Worm (Caenorhabditis elegans) whole organism, early embryonic: ENCODE measurements around the gene hst-3.2.

Experiments used
- B0310.2 ChIP-seq: sonication (generic microtip); optimal IDR thresholded peaks from 2 replicates; lab custom pipeline; 2016; ENCODE audit warnings: mild to moderate bottlenecking, missing genetic modification characterization, missing compliant biosample characterization
- F13C5.2 ChIP-seq: sonication (generic microtip); optimal IDR thresholded peaks from 2 replicates; lab custom pipeline; 2017; ENCODE audit warnings: mild to moderate bottlenecking, missing genetic modification characterization, inconsistent platforms, missing compliant biosample characterization
- aly-1 ChIP-seq: sonication (generic microtip); optimal IDR thresholded peaks from 2 replicates; lab custom pipeline; 2016; ENCODE audit warnings: missing genetic modification characterization, missing compliant biosample characterization
- ama-1 ChIP-seq: fragments of 150-350 bp; optimal IDR thresholded peaks from 2 replicates; lab custom pipeline; 2014
- ceh-13 ChIP-seq: fragments of 200-800 bp; sonication (Bioruptor generic); optimal IDR thresholded peaks from 2 replicates; lab custom pipeline; 2018; ENCODE audit warnings: mild to moderate bottlenecking, missing genetic modification characterization, missing compliant biosample characterization
- ceh-36 ChIP-seq: sonication (generic microtip); optimal IDR thresholded peaks from 2 replicates; lab custom pipeline; 2016; ENCODE audit warnings: missing genetic modification characterization, inconsistent platforms, missing compliant biosample characterization
- ets-7 ChIP-seq: sonication (generic microtip); optimal IDR thresholded peaks from 2 replicates; lab custom pipeline; 2016; ENCODE audit warnings: missing genotype, missing genetic modification characterization, missing compliant biosample characterization
- flt-1 ChIP-seq: fragments of 200-800 bp; sonication (Bioruptor generic); IDR thresholded peaks from 2 replicates; pipeline ENCODE4 v1.3.6; 2022; ENCODE audit warnings: missing genetic modification characterization, missing compliant biosample characterization
- hmbx-1 ChIP-seq: sonication (generic microtip); optimal IDR thresholded peaks from 2 replicates; lab custom pipeline; 2016; ENCODE audit warnings: mild to moderate bottlenecking, missing genetic modification characterization, missing compliant biosample characterization
- hmg-4 ChIP-seq: fragments of 200-800 bp; sonication (Bioruptor generic); optimal IDR thresholded peaks from 2 replicates; lab custom pipeline; 2018; ENCODE audit warnings: mild to moderate bottlenecking, missing genetic modification characterization, missing compliant biosample characterization
- hnd-1 ChIP-seq: sonication (generic microtip); optimal IDR thresholded peaks from 2 replicates; lab custom pipeline; 2016; ENCODE audit warnings: missing genetic modification characterization, missing compliant biosample characterization
- pes-1 ChIP-seq: fragments of 200-800 bp; sonication (Bioruptor generic); IDR thresholded peaks from 2 replicates; pipeline ENCODE4 v1.3.6; 2022; ENCODE audit warnings: missing genetic modification reagents, missing genetic modification characterization, missing compliant biosample characterization
- scrt-1 ChIP-seq: fragments of 200-800 bp; sonication (Bioruptor generic); IDR thresholded peaks from 2 replicates; pipeline ENCODE4 v1.3.6; 2022; ENCODE audit warnings: missing genetic modification characterization, missing compliant biosample characterization
- sea-1 ChIP-seq: fragments of 200-800 bp; sonication (Bioruptor generic); conservative IDR thresholded peaks from 2 replicates; pipeline ENCODE4 v1.3.6; 2022; ENCODE audit warnings: missing genetic modification characterization, missing compliant biosample characterization
- tbx-11 ChIP-seq: fragments of 200-800 bp; sonication (Bioruptor generic); IDR thresholded peaks from 2 replicates; pipeline ENCODE4 v1.3.6; 2022; ENCODE audit warnings: missing genetic modification characterization, missing compliant biosample characterization
- tbx-37 ChIP-seq: fragments of 200-800 bp; sonication (Bioruptor generic); conservative IDR thresholded peaks from 2 replicates; pipeline ENCODE4 v1.3.6; 2022; ENCODE audit warnings: missing genetic modification reagents, missing genetic modification characterization, missing compliant biosample characterization
- tra-4 ChIP-seq: sonication (generic microtip); optimal IDR thresholded peaks from 2 replicates; lab custom pipeline; 2017; ENCODE audit warnings: missing genetic modification characterization, missing compliant biosample characterization

The hst-3.2 gene

DNA sequence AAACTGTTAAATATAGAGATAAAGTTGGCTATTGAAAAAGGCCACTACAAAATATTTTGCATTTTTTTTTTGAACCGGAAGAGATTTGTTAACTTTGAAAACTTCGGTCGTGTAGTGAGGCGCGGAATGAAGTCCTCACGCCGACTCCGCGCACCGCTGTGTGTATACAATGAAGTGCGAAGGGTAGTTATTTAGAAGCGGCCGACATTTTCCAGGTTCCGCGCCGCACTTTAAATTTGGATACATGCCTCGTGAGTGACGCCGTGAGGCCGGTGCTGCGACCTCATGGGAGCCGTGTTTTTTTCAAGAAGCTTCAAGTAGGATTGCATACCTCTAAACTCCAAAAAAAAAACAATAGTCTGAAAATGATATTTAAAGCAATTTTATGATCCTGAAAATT, 31.9 kb downstream of the hst-3.2 start:
- no peak for TF ChIP-seq F13C5.2 (tag; lab: Kevin White, UChicago)
- TF ChIP-seq tra-4 (tag; lab: Kevin White, UChicago), result no peak
- no peak for TF ChIP-seq sea-1 (GFP tag; lab: Robert Waterston, UW)
- TF ChIP-seq flt-1 (GFP tag; lab: Robert Waterston, UW), result no peak
- TF ChIP-seq hmbx-1 (tag; lab: Kevin White, UChicago), result no peak
- TF ChIP-seq ets-7 (tag; lab: Kevin White, UChicago), result no peak
- no peak for TF ChIP-seq hnd-1 (tag; lab: Kevin White, UChicago)
- no peak for TF ChIP-seq aly-1 (tag; lab: Kevin White, UChicago)
- no peak for TF ChIP-seq scrt-1 (GFP tag; lab: Robert Waterston, UW)
- TF ChIP-seq ceh-36 (tag; lab: Kevin White, UChicago), result no peak
- no peak for TF ChIP-seq ama-1 (lab: Kevin White, UChicago)
- TF ChIP-seq ceh-13 (GFP tag; lab: Kevin White, UChicago), result no peak
- no peak for TF ChIP-seq hmg-4 (GFP tag; lab: Kevin White, UChicago)

DNA sequence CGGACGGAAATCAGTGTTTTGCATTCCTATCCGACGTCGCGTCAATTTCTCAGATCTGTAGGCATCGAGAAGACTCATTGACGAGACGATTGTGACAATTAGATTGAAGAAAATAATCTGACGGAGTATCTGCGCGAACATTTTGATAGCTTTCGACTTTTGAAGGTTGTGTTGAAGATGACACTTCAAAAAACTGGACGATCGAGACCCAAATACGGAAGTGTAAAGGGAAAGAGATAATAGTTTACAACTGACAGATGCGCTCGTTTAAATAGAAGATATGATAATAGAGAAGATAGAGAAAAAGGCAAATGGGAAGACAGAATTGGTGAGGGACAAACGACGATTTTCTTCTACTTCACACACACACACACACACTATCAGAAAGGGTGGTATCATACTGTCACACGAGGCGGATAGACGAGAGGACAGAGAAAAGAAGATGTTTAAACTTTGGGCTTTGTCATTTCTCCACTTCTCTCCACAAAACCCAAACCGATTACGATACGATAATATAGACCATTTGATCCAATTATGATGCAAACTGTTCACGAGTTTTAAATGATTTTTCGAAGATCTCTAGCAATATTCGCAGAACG, 32.5 kb downstream of the hst-3.2 start, which contains the start of gene B0410.3:
TSS of gene B0410.3 (minus strand) at position 351 of the 599 bp plus-strand sequence.
- TF ChIP-seq sea-1 (GFP tag; lab: Robert Waterston, UW) (no peak), hmbx-1 (tag; lab: Kevin White, UChicago) (no peak), B0310.2 (tag; lab: Kevin White, UChicago) (no peak), flt-1 (GFP tag; lab: Robert Waterston, UW) (no peak), pes-1 (GFP tag; lab: Robert Waterston, UW) (no peak), hnd-1 (tag; lab: Kevin White, UChicago) (no peak), scrt-1 (GFP tag; lab: Robert Waterston, UW) (no peak), hmg-4 (GFP tag; lab: Kevin White, UChicago) (no peak), ceh-36 (tag; lab: Kevin White, UChicago) (no peak), tbx-37 (no peak), tbx-11 (no peak), ama-1 (lab: Kevin White, UChicago) (no peak), aly-1 (tag; lab: Kevin White, UChicago) (no peak), ets-7 (tag; lab: Kevin White, UChicago) (no peak)

DNA sequence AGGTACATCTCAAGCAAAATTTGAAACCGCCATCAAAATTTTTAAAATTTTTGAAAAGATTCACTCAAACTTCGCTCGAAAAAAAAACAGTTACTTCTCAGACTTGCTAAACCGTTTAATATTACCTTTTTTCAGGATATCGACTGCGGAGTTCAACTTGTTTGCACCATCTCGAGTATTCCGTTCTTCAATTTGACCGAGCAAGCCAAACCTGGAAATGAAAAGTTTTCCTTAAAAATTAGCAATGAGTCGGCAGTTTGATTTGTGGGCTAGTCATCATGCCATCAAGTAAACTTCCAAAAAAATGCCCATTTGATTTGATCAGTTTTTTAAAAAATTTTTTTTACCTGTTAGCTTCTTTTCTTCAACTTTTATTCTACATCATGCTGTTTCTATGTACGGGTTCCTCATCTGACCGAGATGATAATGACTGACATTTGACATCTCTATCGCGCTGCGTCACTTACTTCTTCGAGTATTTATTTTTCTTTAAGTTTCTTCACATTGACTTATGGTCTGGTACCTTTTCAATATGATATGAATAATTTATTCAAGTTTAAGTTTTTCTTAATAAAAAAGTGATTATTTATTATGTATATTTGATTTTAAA, 33.6 kb downstream of the hst-3.2 start:
- no peak for TF ChIP-seq tra-4 (tag; lab: Kevin White, UChicago)
- TF ChIP-seq ets-7 (tag; lab: Kevin White, UChicago), result no peak
- TF ChIP-seq pes-1 (GFP tag; lab: Robert Waterston, UW), result no peak
- no peak for TF ChIP-seq hmbx-1 (tag; lab: Kevin White, UChicago)
- no peak for TF ChIP-seq scrt-1 (GFP tag; lab: Robert Waterston, UW)
- TF ChIP-seq tbx-37, result no peak
- TF ChIP-seq hmg-4 (GFP tag; lab: Kevin White, UChicago), result no peak
- TF ChIP-seq sea-1 (GFP tag; lab: Robert Waterston, UW), result no peak
- TF ChIP-seq ceh-36 (tag; lab: Kevin White, UChicago), result no peak
- no peak for TF ChIP-seq flt-1 (GFP tag; lab: Robert Waterston, UW)
- no peak for TF ChIP-seq F13C5.2 (tag; lab: Kevin White, UChicago)
- no peak for TF ChIP-seq aly-1 (tag; lab: Kevin White, UChicago)
- no peak for TF ChIP-seq ama-1 (lab: Kevin White, UChicago)
- TF ChIP-seq tbx-11, result no peak
- TF ChIP-seq B0310.2 (tag; lab: Kevin White, UChicago), result no peak

DNA sequence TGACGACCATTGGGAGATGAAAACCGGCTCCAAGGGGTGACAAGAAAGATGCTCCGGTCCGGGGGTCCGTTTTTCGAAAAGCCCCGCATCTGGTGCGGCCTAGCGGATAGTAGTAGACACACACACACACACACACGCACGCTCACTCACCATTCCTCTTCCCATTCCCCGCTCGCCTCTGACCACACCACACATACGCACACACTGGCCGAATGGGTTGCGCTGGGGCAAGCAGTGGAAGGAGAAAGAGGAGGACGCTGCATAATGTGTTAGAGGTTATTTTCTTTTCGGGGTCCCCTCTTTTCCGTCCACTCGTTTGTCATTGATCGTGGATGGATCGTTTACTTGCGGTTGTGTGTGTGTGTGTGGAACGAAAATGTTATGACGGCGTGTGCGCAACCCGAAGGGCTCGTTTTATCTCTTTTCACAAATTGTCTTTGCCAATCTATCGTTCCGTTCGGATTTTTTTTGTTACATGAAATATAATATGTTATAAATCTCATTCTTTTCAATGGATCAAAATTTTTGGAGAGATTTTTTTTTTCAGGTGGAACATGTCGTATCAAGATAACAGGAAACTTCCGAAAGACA, 38.4 kb downstream of the hst-3.2 start, which contains the start of gene vang-1:
TSS of gene vang-1 (plus strand) at position 541 of the 591 bp plus-strand sequence.
- TF ChIP-seq ceh-13 (GFP tag; lab: Kevin White, UChicago) (no peak), ets-7 (tag; lab: Kevin White, UChicago) (no peak), tra-4 (tag; lab: Kevin White, UChicago) (no peak), hnd-1 (tag; lab: Kevin White, UChicago) (peak; percentile 2), scrt-1 (GFP tag; lab: Robert Waterston, UW) (no peak), ama-1 (lab: Kevin White, UChicago) (no peak), hmbx-1 (tag; lab: Kevin White, UChicago) (no peak), tbx-37 (peak; percentile 62), hmg-4 (GFP tag; lab: Kevin White, UChicago) (peak; percentile 98), aly-1 (tag; lab: Kevin White, UChicago) (peak; percentile 11), pes-1 (GFP tag; lab: Robert Waterston, UW) (peak; percentile 64), flt-1 (GFP tag; lab: Robert Waterston, UW) (peak; percentile 42; the same call in 1 of the 2 replicates), F13C5.2 (tag; lab: Kevin White, UChicago) (peak; percentile 82), B0310.2 (tag; lab: Kevin White, UChicago) (no peak), tbx-11 (0 out of 2 replicates have a peak, but pooled peaks have one; percentile 61), sea-1 (GFP tag; lab: Robert Waterston, UW) (peak; percentile 73; the same call in 1 of the 2 replicates), ceh-36 (tag; lab: Kevin White, UChicago) (peak; percentile 30)

DNA sequence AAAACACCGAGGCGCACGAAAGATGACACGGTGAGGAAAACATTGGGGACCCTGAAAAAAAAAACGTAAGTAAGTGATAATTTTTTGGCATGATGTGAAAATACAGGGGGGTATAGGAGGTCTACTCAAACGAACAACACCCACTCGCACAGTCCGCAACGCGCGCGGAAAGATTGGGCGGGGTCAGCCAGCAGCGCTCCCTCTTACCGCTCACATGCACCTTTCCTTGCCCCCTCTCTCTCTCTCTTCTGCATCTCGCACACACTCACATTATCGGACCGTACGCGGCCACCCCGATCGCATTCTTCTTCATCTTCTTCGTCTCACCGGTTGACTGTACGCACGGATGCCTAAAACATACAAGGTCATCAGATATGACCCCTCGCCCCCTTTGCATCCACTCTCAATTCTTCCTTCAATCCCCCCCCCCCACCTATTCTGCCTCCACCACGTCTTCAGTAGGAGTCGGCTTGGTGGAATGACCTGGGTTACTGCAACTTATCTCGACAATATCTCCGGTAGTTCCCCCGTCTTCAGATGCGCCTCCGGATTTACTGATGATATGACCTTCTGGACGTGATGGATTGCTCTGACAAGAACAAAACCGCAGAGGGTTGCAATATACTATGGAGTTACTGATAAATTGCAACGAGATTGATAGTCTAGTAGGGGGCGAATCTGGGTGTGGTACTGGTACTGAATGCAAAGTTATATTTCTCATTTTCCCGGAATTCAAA, 44.1 kb downstream of the hst-3.2 start, which contains the start of gene F53B3.5:
TSS of gene F53B3.5 (minus strand) at position 51 of the 737 bp plus-strand sequence.
- TF ChIP-seq ets-7 (tag; lab: Kevin White, UChicago) (no peak), F13C5.2 (tag; lab: Kevin White, UChicago) (peak; percentile 54), tra-4 (tag; lab: Kevin White, UChicago) (no peak), ceh-13 (GFP tag; lab: Kevin White, UChicago) (peak; percentile 12), hmg-4 (GFP tag; lab: Kevin White, UChicago) (peak; percentile 92), tbx-11 (no peak), flt-1 (GFP tag; lab: Robert Waterston, UW) (0 out of 2 replicates have a peak, but pooled peaks have one; percentile 12), tbx-37 (no peak), ama-1 (lab: Kevin White, UChicago) (no peak), pes-1 (GFP tag; lab: Robert Waterston, UW) (peak; percentile 46; the same call in 1 of the 2 replicates), ceh-36 (tag; lab: Kevin White, UChicago) (no peak), hnd-1 (tag; lab: Kevin White, UChicago) (no peak), sea-1 (GFP tag; lab: Robert Waterston, UW) (peak; percentile 51; the same call in 1 of the 2 replicates), hmbx-1 (tag; lab: Kevin White, UChicago) (no peak), B0310.2 (tag; lab: Kevin White, UChicago) (no peak), aly-1 (tag; lab: Kevin White, UChicago) (no peak), scrt-1 (GFP tag; lab: Robert Waterston, UW) (no peak)
